Fruit fly (Drosophila melanogaster): ENCODE results near the gene Pka-R1.

Pka-R1 gene

DNA sequence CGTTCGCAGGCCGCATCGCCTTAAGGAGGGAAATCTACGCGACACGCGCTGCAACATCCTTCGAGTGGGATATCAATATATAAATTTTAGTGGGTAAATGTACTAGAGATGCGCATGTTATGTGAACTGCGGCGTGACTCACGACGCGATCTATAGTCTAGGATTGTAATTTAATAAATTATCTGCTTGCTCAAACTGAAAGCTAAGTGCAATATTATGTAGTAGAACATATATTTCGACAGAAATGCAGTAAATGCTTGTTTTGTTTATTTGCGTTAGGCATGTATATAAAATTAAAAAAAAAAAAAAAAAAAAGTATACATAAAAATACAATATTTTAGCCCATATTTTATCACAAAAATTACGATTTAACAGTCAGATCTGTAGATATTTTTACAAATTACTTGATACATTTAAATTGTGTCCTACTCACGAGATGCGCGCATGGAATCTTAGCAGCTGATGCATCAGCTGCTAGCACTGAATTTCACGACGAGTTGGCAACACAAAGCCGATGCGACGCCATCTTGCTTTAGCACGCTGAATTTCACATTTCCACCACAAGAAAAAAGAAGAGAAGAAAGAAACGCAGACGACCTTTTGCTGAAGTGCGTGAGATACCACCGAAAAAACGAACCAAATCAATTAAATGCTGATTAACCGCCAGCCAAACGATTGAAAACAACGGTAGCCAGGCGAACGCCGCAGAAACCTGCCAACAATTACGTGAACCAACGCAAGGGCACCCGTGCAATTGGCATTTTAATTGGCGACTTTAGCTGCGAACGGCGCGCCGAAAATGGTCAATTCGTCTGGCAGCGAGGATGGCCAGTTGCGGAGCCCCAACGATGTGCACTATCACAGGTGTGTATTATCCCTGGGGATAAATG lies 44.7 kb upstream of the Pka-R1 start, which contains the start of the genes CG4042 and Pitslre (continued):
- TF ChIP-seq Bdp1 (GFP tag; optimal IDR thresholded peaks at IDR 0.05) (peak; percentile 16), CG42726 (GFP tag; IDR thresholded peaks at IDR 0.05; ENCODE audit: partially characterized antibody) (0 out of 2 replicates have a peak, but pooled peaks have one; percentile 30), Atf6 (GFP tag; IDR thresholded peaks at IDR 0.05) (0 out of 2 replicates have a peak, but pooled peaks have one; percentile 36), BEAF-32 (GFP tag; optimal IDR thresholded peaks at IDR 0.05) (peak; percentile 73), CG2116 (GFP tag; optimal IDR thresholded peaks at IDR 0.05) (peak; percentile 25), CG9932 (GFP tag; IDR thresholded peaks at IDR 0.05) (peak; percentile 38; the same call in 1 of the 2 replicates), Ptx1 (GFP tag; IDR thresholded peaks at IDR 0.05) (0 out of 2 replicates have a peak, but pooled peaks have one; percentile 15), CG5180 (GFP tag; optimal IDR thresholded peaks at IDR 0.05) (peak; percentile 10), tll (GFP tag; optimal IDR thresholded peaks at IDR 0.05) (no peak), CG7786 (GFP tag; optimal IDR thresholded peaks at IDR 0.05) (no peak), Dek (tag; optimal IDR thresholded peaks at IDR 0.05) (peak; percentile 36), CG10147 (GFP tag; optimal IDR thresholded peaks at IDR 0.05) (peak; percentile 11), Doc3 (GFP tag; IDR thresholded peaks at IDR 0.05; ENCODE audit: partially characterized antibody) (peak; percentile 75), tgo (GFP tag; IDR thresholded peaks at IDR 0.05) (peak; percentile 23; the same call in 1 of the 3 replicates), pho (GFP tag; optimal IDR thresholded peaks at IDR 0.05) (no peak), Adf1 (GFP tag; IDR thresholded peaks at IDR 0.05) (peak; percentile 28; the same call in 1 of the 2 replicates), Pdp1 (GFP tag; optimal IDR thresholded peaks at IDR 0.05) (peak; percentile 12 to 68), CG3847 (GFP tag; IDR thresholded peaks at IDR 0.05) (peak; percentile 33), da (GFP tag; optimal IDR thresholded peaks at IDR 0.05) (no peak), Sin3A (optimal IDR thresholded peaks at IDR 0.05) (peak; percentile 52), CG11723 (GFP tag; optimal IDR thresholded peaks at IDR 0.05) (no peak), sens (GFP tag) (peak; percentile 90), bbx (GFP tag; IDR thresholded peaks at IDR 0.05; ENCODE audit: partially characterized antibody) (peak; percentile 36), mam (GFP tag; optimal IDR thresholded peaks at IDR 0.05) (peak; percentile 53), Opbp (GFP tag; IDR thresholded peaks at IDR 0.05; ENCODE audit: partially characterized antibody) (peak; percentile 23; the same call in 1 of the 3 replicates), trem (tag; optimal IDR thresholded peaks at IDR 0.05) (peak; percentile 97), CG4328 (GFP tag; optimal IDR thresholded peaks at IDR 0.05) (no peak), CG8359 (GFP tag; optimal IDR thresholded peaks at IDR 0.05; ENCODE audit: borderline replicate concordance) (no peak), maf-S (GFP tag; optimal IDR thresholded peaks at IDR 0.05) (no peak), Ets97D (GFP tag; optimal IDR thresholded peaks at IDR 0.05) (peak; percentile 48), pzg (GFP tag; optimal IDR thresholded peaks at IDR 0.05) (peak; percentile 31), inv (GFP tag; IDR thresholded peaks at IDR 0.05; ENCODE audit: partially characterized antibody) (peak; percentile 63), hb (GFP tag; IDR thresholded peaks at IDR 0.05; ENCODE audit: partially characterized antibody) (peak; percentile 54; the same call in 1 of the 3 replicates), lov (optimal IDR thresholded peaks at IDR 0.05) (no peak), lov (GFP tag; IDR thresholded peaks at IDR 0.05) (no peak), pan (optimal IDR thresholded peaks at IDR 0.05) (no peak), pan (GFP tag; optimal IDR thresholded peaks at IDR 0.05 in 1 of 2, IDR thresholded peaks at IDR 0.05 in 1 of 2) (no peak), nmo (GFP tag; optimal IDR thresholded peaks at IDR 0.05) (peak; percentile 29), grau (tag; optimal IDR thresholded peaks at IDR 0.05) (peak; percentile 39), CG9876 (GFP tag; optimal IDR thresholded peaks at IDR 0.05) (no peak), cad (GFP tag; optimal IDR thresholded peaks at IDR 0.05) (no peak), Xrp1 (GFP tag; IDR thresholded peaks at IDR 0.05) (peak; percentile 38; the same call in 1 of the 2 replicates), az2 (GFP tag; optimal IDR thresholded peaks at IDR 0.05) (peak; percentile 46), Ssrp (tag; optimal IDR thresholded peaks at IDR 0.05) (peak; percentile 23), CG2129 (GFP tag; IDR thresholded peaks at IDR 0.05; ENCODE audit: partially characterized antibody) (peak; percentile 72), CG4424 (GFP tag; optimal IDR thresholded peaks at IDR 0.05) (peak; percentile 65), Poxn (GFP tag; IDR thresholded peaks at IDR 0.05) (no peak), CG1024 (GFP tag; IDR thresholded peaks at IDR 0.05) (no peak)
